Worm (Caenorhabditis elegans) whole organism, young adult: ENCODE data around the gene skr-19.

Source experiments
- B0261.1 ChIP-seq: sonication (generic microtip); optimal IDR thresholded peaks from 2 replicates; lab custom pipeline; 2016; ENCODE audit warnings: mild to moderate bottlenecking, missing genetic modification characterization, moderate library complexity, missing compliant biosample characterization
- C06A6.2 ChIP-seq: fragments of 200-800 bp; sonication (Bioruptor generic); conservative IDR thresholded peaks from 2 replicates; pipeline ENCODE4 v1.3.6; 2022; ENCODE audit warnings: missing genetic modification characterization, missing compliant biosample characterization
- F39B2.1 ChIP-seq: fragments of 200-800 bp; sonication (Bioruptor generic); IDR thresholded peaks from 2 replicates; pipeline ENCODE4 v1.3.6; 2022; ENCODE audit warnings: missing genetic modification reagents, missing genetic modification characterization, missing compliant biosample characterization
- F52B5.7 ChIP-seq: sonication (generic microtip); optimal IDR thresholded peaks from 2 replicates; lab custom pipeline; 2016; ENCODE audit warnings: mild to moderate bottlenecking, missing genetic modification characterization, missing compliant biosample characterization
- Y53G8AR.9 ChIP-seq: fragments of 200-800 bp; sonication (Bioruptor generic); conservative IDR thresholded peaks from 2 replicates; pipeline ENCODE4 v1.3.6; 2022; ENCODE audit warnings: missing genetic modification reagents, missing genetic modification characterization, missing compliant biosample characterization
- atf-7 ChIP-seq: sonication (generic microtip); optimal IDR thresholded peaks from 2 replicates; lab custom pipeline; 2017; ENCODE audit warnings: mild to moderate bottlenecking, missing genetic modification characterization, missing compliant biosample characterization
- attf-6 ChIP-seq: fragments of 200-800 bp; sonication (Bioruptor generic); IDR thresholded peaks from 2 replicates; pipeline ENCODE4 v1.3.6; 2022; ENCODE audit warnings: missing genetic modification reagents, missing genetic modification characterization, missing compliant biosample characterization
- ccch-3 ChIP-seq: fragments of 200-800 bp; sonication (Bioruptor generic); optimal IDR thresholded peaks from 2 replicates; lab custom pipeline; 2018; ENCODE audit warnings: mild to moderate bottlenecking, missing genetic modification characterization, missing compliant biosample characterization
- cebp-2 ChIP-seq: fragments of 200-800 bp; sonication (Bioruptor generic); IDR thresholded peaks from 2 replicates; pipeline ENCODE4 v1.3.6; 2022; ENCODE audit warnings: missing genetic modification characterization, missing compliant biosample characterization
- ceh-40 ChIP-seq: fragments of 200-800 bp; sonication (Bioruptor generic); IDR thresholded peaks from 2 replicates; pipeline ENCODE4 v1.3.6; 2022; ENCODE audit warnings: missing genetic modification characterization, missing compliant biosample characterization
- ceh-58 ChIP-seq: fragments of 200-800 bp; sonication (Bioruptor generic); IDR thresholded peaks from 2 replicates; pipeline ENCODE4 v1.3.6; 2022; ENCODE audit warnings: missing genetic modification characterization, missing compliant biosample characterization
- ceh-79 ChIP-seq: sonication (generic microtip); optimal IDR thresholded peaks from 2 replicates; lab custom pipeline; 2017; ENCODE audit warnings: mild to moderate bottlenecking, missing genetic modification characterization, missing compliant biosample characterization
- dpl-1 ChIP-seq: fragments of 150-350 bp; optimal IDR thresholded peaks from 2 replicates; lab custom pipeline; 2014; ENCODE audit warnings: missing biosample characterization, missing genetic modification reagents, missing genetic modification characterization
- egl-18 ChIP-seq: fragments of 200-800 bp; sonication (Bioruptor generic); IDR thresholded peaks from 2 replicates; pipeline ENCODE4 v1.3.6; 2022; ENCODE audit warnings: missing genetic modification reagents, missing genetic modification characterization, missing compliant biosample characterization
- ets-4 ChIP-seq: fragments of 200-800 bp; sonication (Bioruptor generic); optimal IDR thresholded peaks from 2 replicates; lab custom pipeline; 2018; ENCODE audit warnings: mild to moderate bottlenecking, missing genetic modification characterization, missing compliant biosample characterization
- gei-17 ChIP-seq: fragments of 200-800 bp; sonication (Bioruptor generic); optimal IDR thresholded peaks from 2 replicates; lab custom pipeline; 2018; ENCODE audit warnings: mild to moderate bottlenecking, missing genetic modification characterization, missing compliant biosample characterization
- hmg-1.2 ChIP-seq: fragments of 200-800 bp; sonication (Bioruptor generic); IDR thresholded peaks from 2 replicates; pipeline ENCODE4 v1.3.6; 2022; ENCODE audit warnings: missing genetic modification reagents, missing genetic modification characterization, missing compliant biosample characterization
- lag-1 ChIP-seq: fragments of 200-800 bp; sonication (Bioruptor generic); IDR thresholded peaks from 2 replicates; pipeline ENCODE4 v1.3.6; 2022; ENCODE audit warnings: missing genetic modification reagents, missing genetic modification characterization, missing compliant biosample characterization
- let-607 ChIP-seq, 2 experiments: fragments of 200-800 bp in 1 of 2; sonication (Bioruptor generic) in 1 of 2; sonication (generic microtip) in 1 of 2; optimal IDR thresholded peaks; 2 replicates each; lab custom pipeline; 2016 to 2018; ENCODE audit warnings: mild to moderate bottlenecking in 2 of 2, missing compliant biosample characterization in 2 of 2, missing genetic modification characterization in 2 of 2, moderate library complexity in 2 of 2, missing genotype in 1 of 2
- lin-35 ChIP-seq, 3 experiments: fragments of 150-350 bp in 2 of 3; sonication (generic microtip) in 1 of 3; optimal IDR thresholded peaks; 2 replicates each; lab custom pipeline; 2014 to 2018; ENCODE audit warnings: missing biosample characterization in 3 of 3, missing genetic modification characterization in 3 of 3, missing genetic modification reagents in 3 of 3
- lin-54 ChIP-seq: fragments of 200-800 bp; sonication (Bioruptor generic); optimal IDR thresholded peaks from 2 replicates; lab custom pipeline; 2018; ENCODE audit warnings: mild to moderate bottlenecking, missing genetic modification characterization, missing compliant biosample characterization
- lir-1 ChIP-seq: fragments of 200-800 bp; sonication (Bioruptor generic); conservative IDR thresholded peaks from 2 replicates; pipeline ENCODE4 v1.3.6; 2022; ENCODE audit warnings: missing genetic modification reagents, missing genetic modification characterization, missing compliant biosample characterization
- madf-3 ChIP-seq: fragments of 200-800 bp; sonication (Bioruptor generic); IDR thresholded peaks from 2 replicates; pipeline ENCODE4 v1.3.6; 2022; ENCODE audit warnings: missing genetic modification reagents, missing genetic modification characterization, missing compliant biosample characterization
- madf-6 ChIP-seq: fragments of 200-800 bp; sonication (Bioruptor generic); IDR thresholded peaks from 2 replicates; pipeline ENCODE4 v1.3.6; 2022; ENCODE audit warnings: missing genetic modification reagents, missing genetic modification characterization, missing compliant biosample characterization
- nfya-2 ChIP-seq: fragments of 200-800 bp; sonication (Bioruptor generic); IDR thresholded peaks from 2 replicates; pipeline ENCODE4 v1.3.6; 2022; ENCODE audit warnings: missing genetic modification reagents, missing genetic modification characterization, missing compliant biosample characterization
- nhr-80 ChIP-seq: sonication (generic microtip); optimal IDR thresholded peaks from 2 replicates; lab custom pipeline; 2016; ENCODE audit warnings: missing genetic modification characterization, missing compliant biosample characterization
- nhr-90 ChIP-seq: sonication (generic microtip); optimal IDR thresholded peaks from 2 replicates; lab custom pipeline; 2016; ENCODE audit warnings: missing genotype, mild to moderate bottlenecking, missing genetic modification characterization, missing compliant biosample characterization
- rcor-1 ChIP-seq: fragments of 200-800 bp; sonication (Bioruptor generic); IDR thresholded peaks from 2 replicates; pipeline ENCODE4 v1.3.6; 2022; ENCODE audit warnings: missing genetic modification reagents, missing genetic modification characterization, missing compliant biosample characterization
- sdz-38 ChIP-seq: sonication (generic microtip); optimal IDR thresholded peaks from 2 replicates; lab custom pipeline; 2016; ENCODE audit warnings: missing genotype, missing genetic modification characterization, missing compliant biosample characterization
- snpc-1.1 ChIP-seq: sonication (generic microtip); optimal IDR thresholded peaks from 2 replicates; lab custom pipeline; 2017; ENCODE audit warnings: missing genetic modification characterization, mild to moderate bottlenecking, missing compliant biosample characterization, antibody characterized with exemption, moderate library complexity, missing genotype, missing genetic modification reagents; ENCODE audit not compliant: insufficient read depth
- sptf-2 ChIP-seq: fragments of 200-800 bp; sonication (Bioruptor generic); optimal IDR thresholded peaks from 2 replicates; lab custom pipeline; 2018; ENCODE audit warnings: mild to moderate bottlenecking, missing genetic modification characterization, missing compliant biosample characterization
- unc-130 ChIP-seq: sonication (generic microtip); optimal IDR thresholded peaks from 2 replicates; lab custom pipeline; 2016; ENCODE audit warnings: missing genetic modification reagents, missing genetic modification characterization, missing compliant biosample characterization
- unc-62 ChIP-seq: fragments of 150-350 bp; optimal IDR thresholded peaks from 2 replicates; lab custom pipeline; 2014; ENCODE audit warnings: missing biosample characterization, missing genetic modification reagents, missing genetic modification characterization
- xnd-1 ChIP-seq: sonication (generic microtip); optimal IDR thresholded peaks from 2 replicates; lab custom pipeline; 2016; ENCODE audit warnings: missing genotype, missing genetic modification reagents, missing genetic modification characterization, missing compliant biosample characterization
- ztf-18 ChIP-seq: sonication (generic microtip); optimal IDR thresholded peaks from 2 replicates; lab custom pipeline; 2016; ENCODE audit warnings: missing genotype, mild to moderate bottlenecking, missing genetic modification characterization, missing compliant biosample characterization
- ztf-26 ChIP-seq: sonication (generic microtip); optimal IDR thresholded peaks from 2 replicates; lab custom pipeline; 2017; ENCODE audit warnings: missing genetic modification characterization, missing compliant biosample characterization
- ztf-28 ChIP-seq: fragments of 200-800 bp; sonication (Bioruptor generic); IDR thresholded peaks from 2 replicates; pipeline ENCODE4 v1.3.6; 2022; ENCODE audit warnings: missing genetic modification reagents, missing genetic modification characterization, missing compliant biosample characterization
- ztf-3 ChIP-seq: fragments of 200-800 bp; sonication (Bioruptor generic); optimal IDR thresholded peaks from 2 replicates; lab custom pipeline; 2018; ENCODE audit warnings: mild to moderate bottlenecking, missing genetic modification characterization, missing compliant biosample characterization

The skr-19 gene

ce11 chrX:13201401-13201800 lies 23.1 kb downstream of the skr-19 start, which contains the start of gene unc-9:
Gene unc-9, plus strand, starts transcription at chrX:13201770.
- no peak for TF ChIP-seq cebp-2 (GFP tag; lab: Robert Waterston, UW)
- no peak for TF ChIP-seq unc-62 (GFP tag; lab: Kevin White, UChicago)
- no peak for TF ChIP-seq F52B5.7 (tag; lab: Kevin White, UChicago)
- TF ChIP-seq ceh-58 (GFP tag; lab: Robert Waterston, UW), result no peak
- no peak for TF ChIP-seq gei-17
- no peak for TF ChIP-seq madf-6 (GFP tag; lab: Robert Waterston, UW)
- TF ChIP-seq dpl-1, result no peak
- no peak for TF ChIP-seq B0261.1 (tag; lab: Kevin White, UChicago)

- TF ChIP-seq nfya-2 (GFP tag; lab: Robert Waterston, UW), result no peak
Observed at ce11 chrX:13200312-13200711, 24.2 kb downstream of the skr-19 start.

- TF ChIP-seq rcor-1 (no peak), hmg-1.2 (no peak), unc-130 (GFP tag; lab: Kevin White, UChicago) (no peak), sptf-2 (GFP tag; lab: Kevin White, UChicago) (no peak), lir-1 (GFP tag; lab: Robert Waterston, UW) (no peak), lag-1 (GFP tag; lab: Robert Waterston, UW) (no peak), nhr-90 (tag; lab: Kevin White, UChicago) (no peak), lin-35 (GFP tag; optimal IDR thresholded peaks at IDR 0.05; lab: Kevin White, UChicago) (no peak), ceh-79 (tag; lab: Kevin White, UChicago) (no peak), ceh-40 (GFP tag; lab: Robert Waterston, UW) (no peak), ztf-18 (tag; lab: Kevin White, UChicago) (no peak), Y53G8AR.9 (GFP tag; lab: Robert Waterston, UW) (no peak), ztf-3 (GFP tag; lab: Kevin White, UChicago) (no peak), ztf-26 (tag; lab: Kevin White, UChicago) (no peak), ccch-3 (GFP tag; lab: Kevin White, UChicago) (no peak), xnd-1 (tag; lab: Kevin White, UChicago) (no peak)
- TF ChIP-seq, all 124 proteins: peak for 0
Observed at ce11 chrX:13198134-13198533, 26.4 kb downstream of the skr-19 start.

ce11 chrX:13190912-13191311 lies 33.6 kb downstream of the skr-19 start, which contains the start of gene gpa-6:
Gene gpa-6, plus strand, starts transcription at chrX:13191212.
- TF ChIP-seq attf-6 (GFP tag; lab: Robert Waterston, UW) (no peak), ets-4 (GFP tag; lab: Kevin White, UChicago) (no peak), snpc-1.1 (tag; lab: Kevin White, UChicago) (no peak), F39B2.1 (GFP tag; lab: Robert Waterston, UW) (no peak), atf-7 (tag; lab: Kevin White, UChicago) (no peak), unc-62 (GFP tag; lab: Kevin White, UChicago) (no peak), sdz-38 (no peak), let-607 (tag; optimal IDR thresholded peaks at IDR 0.05; lab: Kevin White, UChicago) (no peak), C06A6.2 (GFP tag; lab: Robert Waterston, UW) (no peak), egl-18 (no peak), lin-54 (no peak), ztf-28 (GFP tag; lab: Robert Waterston, UW) (no peak), nhr-80 (no peak), madf-3 (GFP tag; lab: Robert Waterston, UW) (no peak)
- TF ChIP-seq, all 124 proteins: peak for 0
